Worm (Caenorhabditis elegans) whole organism, young adult: ENCODE measurements around the gene K02E2.6.

ENCODE experiments used
- F52B5.7 ChIP-seq: sonication (generic microtip); optimal IDR thresholded peaks from 2 replicates; lab custom pipeline; 2016; ENCODE audit warnings: mild to moderate bottlenecking, missing genetic modification characterization, missing compliant biosample characterization
- K12H6.12 ChIP-seq: fragments of 200-800 bp; sonication (Bioruptor generic); optimal IDR thresholded peaks from 2 replicates; lab custom pipeline; 2018; ENCODE audit warnings: mild to moderate bottlenecking, missing genetic modification characterization, missing compliant biosample characterization
- Y53F4B.3 ChIP-seq: fragments of 200-800 bp; sonication (Bioruptor generic); IDR thresholded peaks from 2 replicates; pipeline ENCODE4 v1.3.6; 2022; ENCODE audit warnings: missing genetic modification reagents, missing genetic modification characterization, missing compliant biosample characterization
- ceh-100 ChIP-seq: fragments of 200-800 bp; sonication (Bioruptor generic); IDR thresholded peaks from 2 replicates; pipeline ENCODE4 v1.3.6; 2022; ENCODE audit warnings: missing genetic modification reagents, missing genetic modification characterization, missing compliant biosample characterization
- madf-8 ChIP-seq: fragments of 200-800 bp; sonication (Bioruptor generic); conservative IDR thresholded peaks from 2 replicates; pipeline ENCODE4 v1.3.6; 2022; ENCODE audit warnings: missing genetic modification reagents, missing genetic modification characterization, missing compliant biosample characterization
- mes-4 ChIP-seq: sonication (generic microtip); optimal IDR thresholded peaks from 2 replicates; lab custom pipeline; 2016; ENCODE audit warnings: missing genotype, missing genetic modification characterization, missing compliant biosample characterization
- nfya-1 ChIP-seq: sonication (generic microtip); optimal IDR thresholded peaks from 2 replicates; lab custom pipeline; 2017; ENCODE audit warnings: antibody characterized with exemption, missing compliant biosample characterization, missing genetic modification characterization, borderline replicate concordance; ENCODE audit not compliant: insufficient read depth
- pha-4 ChIP-seq: fragments of 150-350 bp; sonication (generic microtip); optimal IDR thresholded peaks from 2 replicates; lab custom pipeline; 2014; ENCODE audit warnings: missing biosample characterization, missing genetic modification reagents, missing genetic modification characterization
- snpc-4 ChIP-seq, 5 experiments: fragments of 150-350 bp in 1 of 5; sonication (generic microtip) in 4 of 5; optimal IDR thresholded peaks; 2 replicates each; lab custom pipeline; 2014 to 2018; ENCODE audit warnings: missing genetic modification characterization in 5 of 5, missing biosample characterization in 3 of 5, antibody characterized with exemption in 2 of 5, mild to moderate bottlenecking in 2 of 5, missing compliant biosample characterization in 2 of 5, missing genotype in 2 of 5, moderate library complexity in 2 of 5, missing genetic modification reagents in 1 of 5
- unc-130 ChIP-seq: sonication (generic microtip); optimal IDR thresholded peaks from 2 replicates; lab custom pipeline; 2016; ENCODE audit warnings: missing genetic modification reagents, missing genetic modification characterization, missing compliant biosample characterization
- unc-62 ChIP-seq: fragments of 150-350 bp; optimal IDR thresholded peaks from 2 replicates; lab custom pipeline; 2014; ENCODE audit warnings: missing biosample characterization, missing genetic modification reagents, missing genetic modification characterization
- ztf-3 ChIP-seq: fragments of 200-800 bp; sonication (Bioruptor generic); optimal IDR thresholded peaks from 2 replicates; lab custom pipeline; 2018; ENCODE audit warnings: mild to moderate bottlenecking, missing genetic modification characterization, missing compliant biosample characterization

ce11 chrV:20422738-20423137, 42.4 kb downstream of the K02E2.6 start:
- TF ChIP-seq madf-8 (GFP tag; lab: Robert Waterston, UW) (no peak), snpc-4 (GFP tag; optimal IDR thresholded peaks at IDR 0.05; lab: Kevin White, UChicago) (no peak), snpc-4 (tag; optimal IDR thresholded peaks at IDR 0.05; lab: Kevin White, UChicago) (no peak), ceh-100 (GFP tag; lab: Robert Waterston, UW) (no peak), Y53F4B.3 (no peak), K12H6.12 (tag; lab: Kevin White, UChicago) (no peak), nfya-1 (tag; lab: Kevin White, UChicago) (no peak), F52B5.7 (tag; lab: Kevin White, UChicago) (no peak), unc-62 (no peak), mes-4 (no peak), ztf-3 (GFP tag; lab: Kevin White, UChicago) (no peak), unc-130 (GFP tag; lab: Kevin White, UChicago) (no peak), pha-4 (no peak)
